Fruit fly (Drosophila melanogaster) whole organism, pupa: ENCODE results near the gene Vha16-3.

ENCODE experiments used
- CG10348 ChIP-seq: fragments of 200-800 bp; sonication (Bioruptor generic); IDR thresholded peaks from 2 replicates; pipeline ENCODE4 v1.3.6; 2022; ENCODE audit warnings: missing biosample characterization, missing genetic modification characterization
- CG12605 ChIP-seq: fragments of 200-800 bp; sonication (Bioruptor generic); IDR thresholded peaks from 2 replicates; pipeline ENCODE4 v1.3.6; 2022; ENCODE audit warnings: missing biosample characterization, missing genetic modification characterization
- CG13204 ChIP-seq: fragments of 200-800 bp; sonication (Bioruptor generic); optimal IDR thresholded peaks from 2 replicates; lab custom pipeline; 2018; ENCODE audit warnings: missing biosample characterization, mild to moderate bottlenecking, missing genetic modification characterization, moderate library complexity
- CG14655 ChIP-seq: fragments of 200-800 bp; sonication (Bioruptor generic); optimal IDR thresholded peaks from 3 replicates; lab custom pipeline; 2017; ENCODE audit warnings: mild to moderate bottlenecking, missing biosample characterization, missing genetic modification reagents, missing genetic modification characterization
- CG15710 ChIP-seq: fragments of 200-800 bp; sonication (Bioruptor generic); optimal IDR thresholded peaks from 2 replicates; lab custom pipeline; 2018; ENCODE audit warnings: missing biosample characterization, mild to moderate bottlenecking, missing genetic modification characterization, moderate library complexity
- CG17806 ChIP-seq: fragments of 200-800 bp; sonication (Bioruptor generic); optimal IDR thresholded peaks from 2 replicates; lab custom pipeline; 2018; ENCODE audit warnings: missing biosample characterization, mild to moderate bottlenecking, missing genetic modification characterization, moderate library complexity
- CG32121 ChIP-seq: fragments of 200-800 bp; sonication (Bioruptor generic); IDR thresholded peaks from 2 replicates; pipeline ENCODE4 v1.3.6; 2022; ENCODE audit warnings: missing biosample characterization, missing genetic modification characterization
- CG34367 ChIP-seq: fragments of 200-800 bp; sonication (Bioruptor generic); optimal IDR thresholded peaks from 2 replicates; lab custom pipeline; 2018; ENCODE audit warnings: missing biosample characterization, mild to moderate bottlenecking, missing genetic modification characterization
- CG4496 ChIP-seq: fragments of 200-800 bp; sonication (Bioruptor generic); IDR thresholded peaks from 3 replicates; pipeline ENCODE4 v1.3.6; 2022; ENCODE audit warnings: missing biosample characterization, missing genetic modification characterization
- CG8159 ChIP-seq: fragments of 200-800 bp; sonication (Bioruptor generic); optimal IDR thresholded peaks from 3 replicates; lab custom pipeline; 2018; ENCODE audit warnings: missing biosample characterization, mild to moderate bottlenecking, missing genetic modification characterization, moderate library complexity
- CG8301 ChIP-seq: fragments of 200-800 bp; sonication (Bioruptor generic); optimal IDR thresholded peaks from 2 replicates; lab custom pipeline; 2018; ENCODE audit warnings: missing biosample characterization, mild to moderate bottlenecking, missing genetic modification characterization
- CG9948 ChIP-seq: fragments of 200-800 bp; sonication (Bioruptor generic); optimal IDR thresholded peaks from 2 replicates; lab custom pipeline; 2018; ENCODE audit warnings: missing biosample characterization, mild to moderate bottlenecking, missing genetic modification characterization, moderate library complexity
- D1 ChIP-seq: fragments of 200-800 bp; sonication (Bioruptor generic); optimal IDR thresholded peaks from 2 replicates; lab custom pipeline; 2018; ENCODE audit warnings: missing biosample characterization, mild to moderate bottlenecking, missing genetic modification characterization, moderate library complexity
- EcR ChIP-seq: fragments of 200-800 bp; sonication (Bioruptor generic); optimal IDR thresholded peaks from 3 replicates; lab custom pipeline; 2019; ENCODE audit warnings: missing biosample characterization, missing genetic modification characterization, mild to moderate bottlenecking, moderate library complexity, missing genetic modification reagents
- Ets98B ChIP-seq: fragments of 200-800 bp; sonication (Bioruptor generic); IDR thresholded peaks from 2 replicates; pipeline ENCODE4 v1.3.6; 2022; ENCODE audit warnings: missing biosample characterization, missing genetic modification characterization
- Pif1A ChIP-seq: fragments of 200-800 bp; sonication (Bioruptor generic); optimal IDR thresholded peaks from 3 replicates; lab custom pipeline; 2016; ENCODE audit warnings: missing biosample characterization, missing genetic modification characterization
- Pif1B ChIP-seq: fragments of 200-800 bp; sonication (Bioruptor generic); optimal IDR thresholded peaks from 3 replicates; lab custom pipeline; 2016; ENCODE audit warnings: missing biosample characterization, missing genetic modification characterization
- Snoo ChIP-seq: fragments of 200-800 bp; sonication (Bioruptor generic); optimal IDR thresholded peaks from 3 replicates; lab custom pipeline; 2017; ENCODE audit warnings: missing biosample characterization, mild to moderate bottlenecking, missing genetic modification characterization, inconsistent platforms
- fd96Ca ChIP-seq: fragments of 200-800 bp; sonication (Bioruptor generic); IDR thresholded peaks from 3 replicates; pipeline ENCODE4 v1.3.6; 2022; ENCODE audit warnings: missing biosample characterization, missing genetic modification characterization
- gl ChIP-seq: fragments of 200-800 bp; sonication (Bioruptor generic); optimal IDR thresholded peaks from 2 replicates; lab custom pipeline; 2018; ENCODE audit warnings: missing biosample characterization, mild to moderate bottlenecking, missing genetic modification characterization
- rn ChIP-seq: fragments of 200-800 bp; sonication (Bioruptor generic); IDR thresholded peaks from 2 replicates; pipeline ENCODE4 v1.3.6; 2022; ENCODE audit warnings: missing biosample characterization, missing genetic modification characterization

The Vha16-3 gene

DNA sequence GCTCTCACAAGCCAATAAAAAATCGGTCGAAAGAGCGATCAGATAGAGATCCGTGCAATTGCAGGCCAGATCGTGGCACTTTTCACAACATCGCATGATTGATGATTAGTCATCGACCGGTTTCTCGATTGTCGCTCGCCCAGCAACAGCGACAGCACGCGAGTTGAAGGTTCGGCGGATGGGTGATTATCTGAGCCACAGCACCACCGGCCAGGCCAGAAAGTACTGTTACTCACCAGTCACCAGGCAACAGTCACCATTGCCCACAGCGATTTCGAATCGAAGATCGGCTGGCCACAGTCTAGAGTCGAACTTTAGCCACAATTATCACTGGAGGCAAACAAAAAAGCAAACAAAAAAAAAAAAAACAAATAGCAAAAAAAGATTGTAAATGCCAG lies 41.2 kb upstream of the Vha16-3 start:
- TF ChIP-seq CG4496 (GFP tag; lab: Robert Waterston, UW): no peak
- no peak for TF ChIP-seq CG9948
- no peak for TF ChIP-seq CG15710 (tag; lab: Kevin White, UChicago)
- TF ChIP-seq Snoo (tag; lab: Kevin White, UChicago): no peak
- TF ChIP-seq D1 (tag; lab: Kevin White, UChicago): no peak
- TF ChIP-seq rn (GFP tag; lab: Robert Waterston, UW): no peak
- TF ChIP-seq gl (tag; lab: Kevin White, UChicago): no peak
- no peak for TF ChIP-seq CG13204 (GFP tag; lab: Kevin White, UChicago)
- TF ChIP-seq CG10348: no peak
- TF ChIP-seq EcR (GFP tag; lab: Kevin White, UChicago): peak; percentile 65
- 0 out of 3 replicates have a peak, but pooled peaks have one; percentile 24 for TF ChIP-seq fd96Ca (GFP tag; lab: Robert Waterston, UW)
- TF ChIP-seq CG32121 (GFP tag; lab: Robert Waterston, UW): 0 out of 2 replicates have a peak, but pooled peaks have one; percentile 14
- no peak for TF ChIP-seq CG34367 (tag; lab: Kevin White, UChicago)
- no peak for TF ChIP-seq CG8301 (tag; lab: Kevin White, UChicago)
- no peak for TF ChIP-seq CG14655 (GFP tag; lab: Kevin White, UChicago)

DNA sequence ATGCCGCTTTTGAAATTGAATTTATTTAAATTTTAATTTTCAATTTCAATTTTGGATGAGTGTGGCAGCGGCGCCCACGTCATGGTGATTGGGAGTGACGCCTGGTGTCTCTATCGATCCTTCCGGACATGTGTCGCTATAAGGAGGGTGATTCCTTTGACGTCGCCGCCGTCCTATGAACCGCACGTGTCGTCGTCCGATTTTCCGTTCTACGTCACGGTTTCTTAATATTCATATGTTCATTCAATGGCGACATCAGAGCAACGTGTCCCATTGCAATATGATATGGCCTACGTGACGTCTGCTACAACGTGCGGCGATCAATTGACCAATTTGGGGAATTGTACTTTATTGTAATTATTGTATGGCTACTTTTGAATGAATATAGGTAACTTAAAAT lies 40.6 kb upstream of the Vha16-3 start:
- TF ChIP-seq Ets98B (no peak), CG13204 (GFP tag; lab: Kevin White, UChicago) (no peak), CG9948 (no peak), CG8301 (tag; lab: Kevin White, UChicago) (no peak), CG12605 (no peak)

DNA sequence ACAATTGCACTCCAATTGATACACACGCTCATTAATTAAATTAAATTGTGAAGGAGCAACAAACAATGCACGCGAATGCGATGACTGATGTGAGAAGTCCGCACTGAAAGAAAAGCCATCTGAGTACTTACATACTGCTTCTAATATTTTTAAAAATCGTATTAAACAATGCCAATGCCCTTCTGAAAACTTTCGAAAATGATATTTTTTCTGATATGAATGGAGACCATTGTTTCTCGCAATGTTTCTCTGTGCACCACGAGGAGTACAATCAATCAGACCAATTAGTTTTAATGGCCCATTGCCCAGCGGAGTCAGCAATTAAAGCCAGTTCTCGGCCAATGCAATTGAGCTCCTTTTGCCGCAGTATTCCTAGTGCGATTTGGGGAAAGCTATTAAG lies 39.9 kb upstream of the Vha16-3 start:
- no peak for TF ChIP-seq Pif1B (GFP tag; lab: Kevin White, UChicago)
- peak; percentile 65 for TF ChIP-seq fd96Ca (GFP tag; lab: Robert Waterston, UW)
- TF ChIP-seq rn (GFP tag; lab: Robert Waterston, UW): 0 out of 2 replicates have a peak, but pooled peaks have one; percentile 15
- no peak for TF ChIP-seq CG13204 (GFP tag; lab: Kevin White, UChicago)
- TF ChIP-seq CG17806: peak; percentile 21
- TF ChIP-seq EcR (GFP tag; lab: Kevin White, UChicago): no peak
- TF ChIP-seq CG4496 (GFP tag; lab: Robert Waterston, UW): peak; percentile 71
- TF ChIP-seq CG12605: no peak
- peak; percentile 4 for TF ChIP-seq CG9948
- 0 out of 2 replicates have a peak, but pooled peaks have one; percentile 18 for TF ChIP-seq CG32121 (GFP tag; lab: Robert Waterston, UW)
- TF ChIP-seq CG8159 (tag; lab: Kevin White, UChicago): peak; percentile 56
- TF ChIP-seq Ets98B: no peak
- peak; percentile 6 for TF ChIP-seq CG15710 (tag; lab: Kevin White, UChicago)
- no peak for TF ChIP-seq Pif1A
- TF ChIP-seq CG14655 (GFP tag; lab: Kevin White, UChicago): peak; percentile 31
- no peak for TF ChIP-seq Snoo (tag; lab: Kevin White, UChicago)

DNA sequence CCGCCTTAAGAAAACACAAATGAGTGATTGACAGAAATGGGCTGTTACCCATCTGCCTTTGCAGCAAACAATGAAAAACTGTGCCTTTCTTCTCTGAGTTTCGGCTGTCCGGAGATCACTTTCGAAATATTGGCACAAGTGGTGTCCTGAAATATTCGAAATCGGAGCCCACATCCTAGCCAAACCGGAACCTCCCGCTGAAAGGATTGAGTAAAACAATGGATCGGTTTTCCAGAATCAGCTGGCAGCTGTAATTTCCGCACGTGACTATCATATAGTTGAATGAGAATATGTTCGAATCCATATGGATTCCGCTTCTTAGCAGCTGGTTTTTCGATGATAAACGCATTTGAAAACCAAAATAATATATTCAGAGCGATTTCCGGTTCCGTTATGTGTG lies 39.0 kb upstream of the Vha16-3 start:
- TF ChIP-seq EcR (GFP tag; lab: Kevin White, UChicago) (no peak), CG14655 (GFP tag; lab: Kevin White, UChicago) (no peak), CG10348 (no peak), CG12605 (no peak), CG13204 (GFP tag; lab: Kevin White, UChicago) (no peak), CG9948 (no peak), fd96Ca (GFP tag; lab: Robert Waterston, UW) (no peak), CG32121 (GFP tag; lab: Robert Waterston, UW) (no peak), Pif1A (no peak), CG8159 (tag; lab: Kevin White, UChicago) (no peak), CG8301 (tag; lab: Kevin White, UChicago) (no peak), D1 (tag; lab: Kevin White, UChicago) (no peak), gl (tag; lab: Kevin White, UChicago) (no peak), Snoo (tag; lab: Kevin White, UChicago) (no peak), Ets98B (no peak)

DNA sequence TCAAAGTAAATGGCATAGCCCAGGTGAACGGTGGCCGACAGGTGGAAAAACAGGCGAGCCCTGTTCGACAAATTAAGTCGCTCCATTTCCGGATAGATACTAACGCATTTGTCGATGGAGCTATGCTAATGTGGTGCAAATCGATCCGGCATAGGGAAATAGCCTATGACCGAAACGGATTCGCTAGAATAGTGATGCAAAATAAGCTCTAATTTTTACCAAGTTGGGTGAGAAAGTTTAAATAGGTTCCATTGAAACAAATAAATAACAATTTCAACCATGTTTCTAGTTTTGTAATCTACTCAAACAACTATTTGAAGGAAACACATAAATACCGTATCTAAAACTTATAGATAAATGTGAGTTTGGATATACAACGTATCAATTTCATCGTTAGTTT lies 37.7 kb upstream of the Vha16-3 start, which contains the start of gene CG6149:
CG6149 (minus strand) TSS at position 101 of the 400 bp plus-strand sequence.
- TF ChIP-seq CG34367 (tag; lab: Kevin White, UChicago) (no peak), CG17806 (no peak), Snoo (tag; lab: Kevin White, UChicago) (no peak), CG8159 (tag; lab: Kevin White, UChicago) (no peak), rn (GFP tag; lab: Robert Waterston, UW) (no peak), CG14655 (GFP tag; lab: Kevin White, UChicago) (no peak), CG32121 (GFP tag; lab: Robert Waterston, UW) (no peak), Pif1B (GFP tag; lab: Kevin White, UChicago) (no peak)

DNA sequence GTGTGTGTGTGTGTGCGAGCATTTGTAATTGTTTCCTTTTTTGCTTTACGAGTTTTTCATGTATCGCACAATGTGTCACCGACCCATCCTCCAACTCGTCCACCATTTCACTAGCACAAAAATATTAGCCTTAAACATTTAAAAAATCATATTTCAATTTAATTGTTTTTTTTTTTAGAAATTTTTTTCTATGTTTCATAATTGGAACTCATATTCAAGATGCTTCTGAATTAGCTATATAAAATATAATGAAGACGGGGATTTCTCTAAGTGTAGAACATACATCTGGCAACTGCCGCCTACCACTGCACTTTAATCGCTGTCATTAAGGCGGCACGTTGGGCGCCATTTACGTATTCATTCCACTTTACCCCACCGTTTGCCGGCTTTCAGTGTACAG lies 33.5 kb upstream of the Vha16-3 start:
- TF ChIP-seq CG9948 (peak; percentile 49), CG12605 (peak; percentile 43; the same call in 1 of the 2 replicates), fd96Ca (GFP tag; lab: Robert Waterston, UW) (0 out of 3 replicates have a peak, but pooled peaks have one; percentile 8), CG34367 (tag; lab: Kevin White, UChicago) (peak; percentile 15), CG15710 (tag; lab: Kevin White, UChicago) (peak; percentile 44), D1 (tag; lab: Kevin White, UChicago) (no peak), CG17806 (peak; percentile 55), rn (GFP tag; lab: Robert Waterston, UW) (no peak), Pif1B (GFP tag; lab: Kevin White, UChicago) (peak; percentile 43), Snoo (tag; lab: Kevin White, UChicago) (no peak), CG4496 (GFP tag; lab: Robert Waterston, UW) (peak; percentile 57; the same call in 2 of the 3 replicates), CG32121 (GFP tag; lab: Robert Waterston, UW) (no peak), Ets98B (peak; percentile 26; the same call in 1 of the 2 replicates), CG8159 (tag; lab: Kevin White, UChicago) (peak; percentile 75), Pif1A (peak; percentile 53), CG14655 (GFP tag; lab: Kevin White, UChicago) (peak; percentile 46), CG8301 (tag; lab: Kevin White, UChicago) (peak; percentile 3)
